Fruit fly (Drosophila melanogaster) whole organism, embryonic: ENCODE data around the gene mRpS30.

Source experiments
- Antp ChIP-seq: fragments of 200-800 bp; sonication (Bioruptor generic); optimal IDR thresholded peaks from 3 replicates; lab custom pipeline; 2016; ENCODE audit warnings: missing biosample characterization, missing genetic modification characterization
- Atf6 ChIP-seq: fragments of 200-800 bp; sonication (Bioruptor generic); IDR thresholded peaks from 2 replicates; pipeline ENCODE4 v1.3.6; 2022; ENCODE audit warnings: missing biosample characterization, missing genetic modification characterization
- Bgb ChIP-seq: fragments of 200-800 bp; sonication (Bioruptor generic); IDR thresholded peaks from 2 replicates; pipeline ENCODE4 v1.3.6; 2022; ENCODE audit warnings: missing biosample characterization, missing genetic modification characterization; ENCODE audit not compliant: partially characterized antibody
- CG10274 ChIP-seq: fragments of 200-800 bp; sonication (Bioruptor generic); optimal IDR thresholded peaks from 3 replicates; lab custom pipeline; 2017; ENCODE audit warnings: missing biosample characterization, mild to moderate bottlenecking, missing genetic modification characterization
- CG10462 ChIP-seq: fragments of 200-800 bp; sonication (Bioruptor generic); optimal IDR thresholded peaks from 2 replicates; lab custom pipeline; 2016; ENCODE audit warnings: missing biosample characterization, missing genetic modification characterization
- CG10565 ChIP-seq: fragments of 200-800 bp; sonication (Bioruptor generic); optimal IDR thresholded peaks from 3 replicates; lab custom pipeline; 2016; ENCODE audit warnings: missing biosample characterization, mild to moderate bottlenecking, missing genetic modification characterization
- CG12071 ChIP-seq: fragments of 200-800 bp; sonication (Bioruptor generic); optimal IDR thresholded peaks from 3 replicates; lab custom pipeline; 2018; ENCODE audit warnings: missing biosample characterization, mild to moderate bottlenecking, missing genetic modification characterization
- CG12236 ChIP-seq: fragments of 200-800 bp; sonication (Bioruptor generic); optimal IDR thresholded peaks from 2 replicates; lab custom pipeline; 2016; ENCODE audit warnings: missing biosample characterization, missing genetic modification characterization
- CG13296 ChIP-seq: fragments of 200-800 bp; sonication (Bioruptor generic); optimal IDR thresholded peaks from 3 replicates; lab custom pipeline; 2018; ENCODE audit warnings: missing biosample characterization, mild to moderate bottlenecking, missing genetic modification characterization
- CG14441 ChIP-seq: fragments of 200-800 bp; sonication (Bioruptor generic); IDR thresholded peaks from 2 replicates; pipeline ENCODE4 v1.3.6; 2022; ENCODE audit warnings: missing biosample characterization, missing genetic modification characterization
- CG14860 ChIP-seq: fragments of 200-800 bp; sonication (Bioruptor generic); IDR thresholded peaks from 3 replicates; pipeline ENCODE4 v1.3.6; 2022; ENCODE audit warnings: missing biosample characterization, missing genetic modification characterization; ENCODE audit not compliant: partially characterized antibody
- CG15601 ChIP-seq: fragments of 200-800 bp; sonication (Bioruptor generic); optimal IDR thresholded peaks from 3 replicates; lab custom pipeline; 2019; ENCODE audit warnings: missing biosample characterization, mild to moderate bottlenecking, missing genetic modification characterization, moderate library complexity
- CG1602 ChIP-seq: fragments of 200-800 bp; sonication (Bioruptor generic); optimal IDR thresholded peaks from 3 replicates; lab custom pipeline; 2016; ENCODE audit warnings: missing biosample characterization, missing genetic modification characterization
- CG17328 ChIP-seq: fragments of 200-800 bp; sonication (Bioruptor generic); IDR thresholded peaks from 2 replicates; pipeline ENCODE4 v1.3.6; 2022; ENCODE audit warnings: missing biosample characterization, missing genetic modification characterization
- CG18262 ChIP-seq: fragments of 200-800 bp; optimal IDR thresholded peaks from 3 replicates; lab custom pipeline; 2019; ENCODE audit warnings: missing biosample characterization, mild to moderate bottlenecking, missing genetic modification characterization, moderate library complexity
- CG2120 ChIP-seq: fragments of 200-800 bp; sonication (Bioruptor generic); optimal IDR thresholded peaks from 3 replicates; lab custom pipeline; 2016; ENCODE audit warnings: missing biosample characterization, missing genetic modification characterization
- CG32532 ChIP-seq: fragments of 200-800 bp; sonication (Bioruptor generic); IDR thresholded peaks from 2 replicates; pipeline ENCODE4 v1.3.6; 2022; ENCODE audit warnings: missing biosample characterization, missing genetic modification characterization
- CG43689 ChIP-seq: fragments of 200-800 bp; sonication (Bioruptor generic); IDR thresholded peaks from 2 replicates; pipeline ENCODE4 v1.3.6; 2022; ENCODE audit warnings: missing biosample characterization, missing genetic modification characterization
- CG6683 ChIP-seq: fragments of 200-800 bp; sonication (Bioruptor generic); optimal IDR thresholded peaks from 2 replicates; lab custom pipeline; 2017; ENCODE audit warnings: missing biosample characterization, mild to moderate bottlenecking, missing genetic modification characterization, missing genetic modification reagents
- CG6765 ChIP-seq: fragments of 200-800 bp; sonication (Bioruptor generic); optimal IDR thresholded peaks from 3 replicates; lab custom pipeline; 2017; ENCODE audit warnings: missing biosample characterization, mild to moderate bottlenecking, missing genetic modification characterization
- CG8089 ChIP-seq: fragments of 200-800 bp; sonication (Bioruptor generic); optimal IDR thresholded peaks from 3 replicates; lab custom pipeline; 2016; ENCODE audit warnings: missing biosample characterization, missing genetic modification characterization
- CG8924 ChIP-seq: fragments of 200-800 bp; optimal IDR thresholded peaks from 3 replicates; lab custom pipeline; 2019; ENCODE audit warnings: missing biosample characterization, mild to moderate bottlenecking, missing genetic modification characterization, moderate library complexity
- CG9817 ChIP-seq: fragments of 200-800 bp; sonication (Bioruptor generic); optimal IDR thresholded peaks from 2 replicates; lab custom pipeline; 2018; ENCODE audit warnings: missing biosample characterization, mild to moderate bottlenecking, missing genetic modification characterization, moderate library complexity
- CkIIα-i1 ChIP-seq: fragments of 200-800 bp; sonication (Bioruptor generic); IDR thresholded peaks from 2 replicates; pipeline ENCODE4 v1.3.6; 2022; ENCODE audit warnings: missing biosample characterization, missing genetic modification characterization
- Doc2 ChIP-seq: fragments of 200-800 bp; sonication (Bioruptor generic); IDR thresholded peaks from 2 replicates; pipeline ENCODE4 v1.3.6; 2022; ENCODE audit warnings: missing biosample characterization, missing genetic modification characterization
- Hsf ChIP-seq: fragments of 200-800 bp; sonication (Bioruptor generic); optimal IDR thresholded peaks from 3 replicates; lab custom pipeline; 2016; ENCODE audit warnings: missing biosample characterization, missing genetic modification characterization
- Lpt ChIP-seq: fragments of >200 bp; optimal IDR thresholded peaks from 2 replicates; lab custom pipeline; 2018; ENCODE audit warnings: missing biosample characterization, missing genetic modification characterization
- Myb ChIP-seq: fragments of 200-800 bp; sonication (Bioruptor generic); optimal IDR thresholded peaks from 2 replicates; lab custom pipeline; 2016; ENCODE audit warnings: missing biosample characterization, missing genetic modification characterization
- Nf-YB ChIP-seq: fragments of 200-800 bp; sonication (Bioruptor generic); optimal IDR thresholded peaks from 3 replicates; lab custom pipeline; 2019; ENCODE audit warnings: missing biosample characterization, mild to moderate bottlenecking, missing genetic modification characterization, moderate library complexity
- Opbp ChIP-seq: fragments of 200-800 bp; sonication (Bioruptor generic); IDR thresholded peaks from 3 replicates; pipeline ENCODE4 v1.3.6; 2022; ENCODE audit warnings: missing biosample characterization, missing genetic modification characterization; ENCODE audit not compliant: partially characterized antibody
- Ptx1 ChIP-seq: fragments of 200-800 bp; sonication (Bioruptor generic); IDR thresholded peaks from 2 replicates; pipeline ENCODE4 v1.3.6; 2022; ENCODE audit warnings: missing biosample characterization, missing genetic modification characterization
- Side ChIP-seq: fragments of 200-800 bp; sonication (Bioruptor generic); optimal IDR thresholded peaks from 2 replicates; lab custom pipeline; 2016; ENCODE audit warnings: missing biosample characterization, missing genetic modification characterization
- Sin3A ChIP-seq: fragments of >200 bp; optimal IDR thresholded peaks from 2 replicates; lab custom pipeline; 2018
- Sox100B ChIP-seq: fragments of 200-800 bp; sonication (Bioruptor generic); optimal IDR thresholded peaks from 3 replicates; lab custom pipeline; 2018; ENCODE audit warnings: missing biosample characterization, mild to moderate bottlenecking, missing genetic modification characterization
- Usf ChIP-seq: fragments of 200-800 bp; sonication (Bioruptor generic); optimal IDR thresholded peaks from 2 replicates; lab custom pipeline; 2017; ENCODE audit warnings: missing genotype, missing biosample characterization, missing genetic modification characterization
- ac ChIP-seq: fragments of 200-800 bp; sonication (Bioruptor generic); optimal IDR thresholded peaks from 3 replicates; lab custom pipeline; 2017; ENCODE audit warnings: missing biosample characterization, mild to moderate bottlenecking, missing genetic modification characterization
- ap ChIP-seq: fragments of 200-800 bp; sonication (Bioruptor generic); IDR thresholded peaks from 2 replicates; pipeline ENCODE4 v1.3.6; 2022; ENCODE audit warnings: missing biosample characterization, missing genetic modification characterization
- az2 ChIP-seq: fragments of 200-800 bp; sonication (Bioruptor generic); optimal IDR thresholded peaks from 3 replicates; lab custom pipeline; 2016; ENCODE audit warnings: missing biosample characterization, missing genetic modification characterization
- br ChIP-seq: fragments of >200 bp; optimal IDR thresholded peaks from 2 replicates; lab custom pipeline; 2017
- dimm ChIP-seq: fragments of 200-800 bp; sonication (Bioruptor generic); IDR thresholded peaks from 2 replicates; pipeline ENCODE4 v1.3.6; 2022; ENCODE audit warnings: missing biosample characterization, missing genetic modification characterization
- eve ChIP-seq, 2 experiments: fragments of >200 bp; optimal IDR thresholded peaks; 2 replicates each; lab custom pipeline; 2017; ENCODE audit warnings: missing biosample characterization in 2 of 2, missing genetic modification characterization in 2 of 2
- hbn ChIP-seq: fragments of 200-800 bp; sonication (Bioruptor generic); IDR thresholded peaks from 2 replicates; pipeline ENCODE4 v1.3.6; 2022; ENCODE audit warnings: missing biosample characterization, missing genetic modification characterization; ENCODE audit not compliant: partially characterized antibody
- hth ChIP-seq: fragments of >200 bp; optimal IDR thresholded peaks from 2 replicates; lab custom pipeline; 2017; ENCODE audit warnings: inconsistent platforms
- lov ChIP-seq, 2 experiments: fragments of 200-800 bp in 1 of 2; fragments of >200 bp in 1 of 2; sonication (Bioruptor generic) in 1 of 2; IDR thresholded peaks in 1 of 2; optimal IDR thresholded peaks in 1 of 2; 2 replicates in 1 of 2; 3 replicates in 1 of 2; pipeline versions ENCODE4 v1.3.6 to Lab custom; 2017 to 2022; ENCODE audit warnings: missing biosample characterization in 1 of 2, missing genetic modification characterization in 1 of 2
- mld ChIP-seq: fragments of 200-800 bp; sonication (Bioruptor generic); IDR thresholded peaks from 3 replicates; pipeline ENCODE4 v1.3.6; 2022; ENCODE audit warnings: missing biosample characterization, missing genetic modification characterization; ENCODE audit not compliant: partially characterized antibody
- peb ChIP-seq: fragments of 200-800 bp; sonication (Bioruptor generic); IDR thresholded peaks from 2 replicates; pipeline ENCODE4 v1.3.6; 2022; ENCODE audit warnings: missing biosample characterization, missing genetic modification characterization
- salm ChIP-seq: fragments of 200-800 bp; sonication (Bioruptor generic); optimal IDR thresholded peaks from 2 replicates; lab custom pipeline; 2018; ENCODE audit warnings: missing biosample characterization, mild to moderate bottlenecking, missing genetic modification characterization
- sima ChIP-seq: fragments of 200-800 bp; sonication (Bioruptor generic); optimal IDR thresholded peaks from 2 replicates; lab custom pipeline; 2016; ENCODE audit warnings: missing biosample characterization, missing genetic modification characterization
- tin ChIP-seq: fragments of 200-800 bp; sonication (Bioruptor generic); optimal IDR thresholded peaks from 3 replicates; lab custom pipeline; 2016; ENCODE audit warnings: missing biosample characterization, missing genetic modification characterization
- ttk ChIP-seq: fragments of 200-800 bp; sonication (Bioruptor generic); IDR thresholded peaks from 2 replicates; pipeline ENCODE4 v2.1.2; 2022; ENCODE audit warnings: missing biosample characterization, missing genetic modification characterization
- yki ChIP-seq: fragments of >200 bp; optimal IDR thresholded peaks from 3 replicates; lab custom pipeline; 2018

mRpS30 gene

DNA sequence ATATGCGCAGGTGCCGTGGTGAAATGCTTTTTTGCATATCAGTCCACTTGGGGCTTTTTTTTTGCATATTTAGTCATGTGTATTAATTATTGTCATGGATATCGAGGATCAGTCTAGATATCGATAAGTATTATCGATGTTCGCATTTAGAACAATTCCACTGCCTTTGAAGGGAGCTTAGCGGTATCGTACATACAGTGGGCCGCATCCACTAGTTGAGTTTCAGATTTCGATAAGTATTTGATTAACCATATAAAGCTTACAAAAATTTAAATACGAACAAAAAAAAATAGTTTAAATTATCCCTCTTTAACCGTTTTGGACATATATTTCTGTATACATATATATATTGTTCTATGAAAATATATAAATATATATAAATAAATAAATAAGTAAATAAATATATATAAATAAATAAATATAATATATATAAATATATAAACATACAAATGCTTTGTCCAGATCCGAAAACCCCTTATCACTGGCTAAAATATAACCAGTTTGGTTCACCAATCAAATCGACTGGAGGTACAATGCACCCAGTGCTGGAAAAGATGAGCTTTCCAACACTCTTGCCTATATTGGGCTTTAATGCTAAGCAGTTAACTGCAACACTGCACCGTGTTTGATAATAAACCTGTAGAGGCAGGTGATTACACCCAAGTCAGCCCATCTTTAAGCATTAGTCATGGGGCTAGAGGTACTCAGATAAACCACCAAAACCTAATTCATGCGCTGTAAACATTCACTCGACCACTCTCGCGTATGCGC, 17.2 kb downstream of the mRpS30 start (continued):
- 0 out of 3 replicates have a peak, but pooled peaks have one; percentile 37 for TF ChIP-seq mld (GFP tag; lab: Robert Waterston, UW)
- no peak for TF ChIP-seq Sin3A (lab: Kevin White, UChicago)
- no peak for TF ChIP-seq tin (GFP tag; lab: Kevin White, UChicago)
- no peak for TF ChIP-seq CG17328
- no peak for TF ChIP-seq Doc2 (GFP tag; lab: Robert Waterston, UW)
- TF ChIP-seq CG8089, result no peak
- no peak for TF ChIP-seq salm (tag; lab: Kevin White, UChicago)
- TF ChIP-seq CG43689 (GFP tag; lab: Robert Waterston, UW), result no peak
- TF ChIP-seq ac (GFP tag; lab: Kevin White, UChicago), result no peak
- no peak for TF ChIP-seq sima
- no peak for TF ChIP-seq Antp (GFP tag; lab: Kevin White, UChicago)
- peak; percentile 6 for TF ChIP-seq az2 (GFP tag; lab: Kevin White, UChicago)
- TF ChIP-seq Nf-YB (GFP tag; lab: Kevin White, UChicago), result peak; percentile 75
- TF ChIP-seq Opbp (GFP tag; lab: Robert Waterston, UW), result peak; percentile 88; the same call in 2 of the 3 replicates
- TF ChIP-seq yki (lab: Kevin White, UChicago), result no peak
- TF ChIP-seq CG1602, result no peak
- TF ChIP-seq Ptx1, result peak; percentile 39
- TF ChIP-seq CG14441, result no peak
- no peak for TF ChIP-seq hth (lab: Kevin White, UChicago)
- no peak for TF ChIP-seq Hsf (GFP tag; lab: Kevin White, UChicago)
- no peak for TF ChIP-seq CkIIα-i1 (GFP tag; lab: Robert Waterston, UW)
- TF ChIP-seq CG2120 (GFP tag; lab: Kevin White, UChicago), result peak; percentile 31
- peak; percentile 20 for TF ChIP-seq Sox100B
- TF ChIP-seq CG6683 (GFP tag; lab: Kevin White, UChicago), result no peak
- TF ChIP-seq ap, result no peak
- no peak for TF ChIP-seq CG12071 (GFP tag; lab: Kevin White, UChicago)
- TF ChIP-seq CG8924, result peak; percentile 3
- TF ChIP-seq Atf6 (GFP tag; lab: Robert Waterston, UW), result no peak
- no peak for TF ChIP-seq Side
- peak; percentile 34 for TF ChIP-seq CG6765 (GFP tag; lab: Kevin White, UChicago)
- no peak for TF ChIP-seq ttk (GFP tag; lab: Robert Waterston, UW)
- peak in 1 of 2 experiments; percentile 38 for TF ChIP-seq eve (GFP tag; optimal IDR thresholded peaks at IDR 0.05; lab: Kevin White, UChicago)
- TF ChIP-seq CG9817 (tag; lab: Kevin White, UChicago), result no peak
- no peak for TF ChIP-seq peb (GFP tag; lab: Robert Waterston, UW)
- TF ChIP-seq lov (optimal IDR thresholded peaks at IDR 0.05; lab: Kevin White, UChicago), result no peak
- TF ChIP-seq lov (GFP tag; IDR thresholded peaks at IDR 0.05; lab: Robert Waterston, UW), result no peak
- peak; percentile 32 for TF ChIP-seq CG13296
- peak; percentile 36 for TF ChIP-seq CG18262 (tag; lab: Kevin White, UChicago)
- TF ChIP-seq CG32532 (GFP tag; lab: Robert Waterston, UW), result no peak
- no peak for TF ChIP-seq dimm (GFP tag; lab: Robert Waterston, UW)
- TF ChIP-seq CG10462 (GFP tag; lab: Kevin White, UChicago), result no peak
- TF ChIP-seq Lpt (GFP tag; lab: Kevin White, UChicago), result no peak
- peak; percentile 66; the same call in 1 of the 2 replicates for TF ChIP-seq hbn (GFP tag; lab: Robert Waterston, UW)
- no peak for TF ChIP-seq CG10565 (GFP tag; lab: Kevin White, UChicago)
- TF ChIP-seq br (lab: Kevin White, UChicago), result no peak
- no peak for TF ChIP-seq CG12236 (GFP tag; lab: Kevin White, UChicago)
- no peak for TF ChIP-seq CG15601 (tag; lab: Kevin White, UChicago)
- peak; percentile 75 for TF ChIP-seq Bgb
- TF ChIP-seq CG14860 (GFP tag; lab: Robert Waterston, UW), result peak; percentile 74
- TF ChIP-seq Usf, result no peak
- TF ChIP-seq Myb (GFP tag; lab: Kevin White, UChicago), result no peak
- no peak for TF ChIP-seq CG10274
